Worm (Caenorhabditis elegans): ENCODE data around the gene noah-2.

ce11 chrIV:14107647-14108046, 16.6 kb downstream of the noah-2 start:
- no peak for TF ChIP-seq unc-39 (tag; optimal IDR thresholded peaks at IDR 0.05)
- TF ChIP-seq nhr-237 (tag; optimal IDR thresholded peaks at IDR 0.05), result no peak
- TF ChIP-seq nhr-28 (tag; optimal IDR thresholded peaks at IDR 0.05), result no peak
- TF ChIP-seq R02D3.7 (tag; optimal IDR thresholded peaks at IDR 0.05), result no peak
- no peak for TF ChIP-seq F44E2.7 (GFP tag; IDR thresholded peaks at IDR 0.05)
- TF ChIP-seq ztf-11 (tag; optimal IDR thresholded peaks at IDR 0.05), result no peak
- TF ChIP-seq mdt-29 (GFP tag; IDR thresholded peaks at IDR 0.05), result no peak
